Worm (Caenorhabditis elegans) whole organism, midembryonic: Measurements from ENCODE around the gene ech-5.

ENCODE experiments used
- T22C8.4 ChIP-seq: fragments of 200-800 bp; sonication (Bioruptor generic); IDR thresholded peaks from 2 replicates; pipeline ENCODE4 v1.3.6; 2022; ENCODE audit warnings: missing genetic modification characterization, missing compliant biosample characterization
- cog-1 ChIP-seq: sonication (generic microtip); optimal IDR thresholded peaks from 2 replicates; lab custom pipeline; 2016; ENCODE audit warnings: missing genetic modification characterization, missing compliant biosample characterization
- flt-1 ChIP-seq: fragments of 200-800 bp; sonication (Bioruptor generic); IDR thresholded peaks from 2 replicates; pipeline ENCODE4 v1.3.6; 2022; ENCODE audit warnings: missing genetic modification characterization, missing compliant biosample characterization
- klf-2 ChIP-seq: fragments of 200-800 bp; sonication (Bioruptor generic); conservative IDR thresholded peaks from 2 replicates; pipeline ENCODE4 v1.3.6; 2022; ENCODE audit warnings: missing genetic modification reagents, missing genetic modification characterization, missing compliant biosample characterization
- med-1 ChIP-seq: sonication (generic microtip); optimal IDR thresholded peaks from 2 replicates; lab custom pipeline; 2017; ENCODE audit warnings: missing genetic modification characterization, mild to moderate bottlenecking, missing compliant biosample characterization, antibody characterized with exemption, missing genetic modification reagents; ENCODE audit not compliant: insufficient read depth
- ref-1 ChIP-seq: fragments of 200-800 bp; sonication (Bioruptor generic); conservative IDR thresholded peaks from 2 replicates; pipeline ENCODE4 v1.3.6; 2022; ENCODE audit warnings: missing genetic modification reagents, missing genetic modification characterization, missing compliant biosample characterization
- tab-1 ChIP-seq: fragments of 200-800 bp; sonication (Bioruptor generic); IDR thresholded peaks from 2 replicates; pipeline ENCODE4 v1.3.6; 2022; ENCODE audit warnings: missing genetic modification characterization, missing compliant biosample characterization
- ztf-23 ChIP-seq: fragments of 200-800 bp; sonication (Bioruptor generic); IDR thresholded peaks from 2 replicates; pipeline ENCODE4 v1.3.6; 2022; ENCODE audit warnings: missing genetic modification reagents, missing genetic modification characterization, missing compliant biosample characterization
- ztf-29 ChIP-seq: fragments of 200-800 bp; sonication (Bioruptor generic); IDR thresholded peaks from 2 replicates; pipeline ENCODE4 v1.3.6; 2022; ENCODE audit warnings: missing genetic modification reagents, missing genetic modification characterization, missing compliant biosample characterization

ce11 chrIV:768312-768711, 28.5 kb upstream of the ech-5 start, which contains the start of gene F56B3.2:
- TF ChIP-seq flt-1 (GFP tag; lab: Robert Waterston, UW), result no peak
- TF ChIP-seq cog-1, result no peak
- TF ChIP-seq ztf-29 (GFP tag; lab: Robert Waterston, UW), result no peak
- TF ChIP-seq med-1 (GFP tag; lab: Kevin White, UChicago), result no peak
- TF ChIP-seq tab-1 (GFP tag; lab: Robert Waterston, UW), result no peak
- no peak for TF ChIP-seq T22C8.4 (GFP tag; lab: Robert Waterston, UW)
- no peak for TF ChIP-seq klf-2 (GFP tag; lab: Robert Waterston, UW)
- no peak for TF ChIP-seq ztf-23 (GFP tag; lab: Robert Waterston, UW)
- TF ChIP-seq ref-1 (GFP tag; lab: Robert Waterston, UW), result no peak
